Fruit fly (Drosophila melanogaster) whole organism, embryonic: ENCODE results near the gene CG5902.

Experiments used
- ATbp ChIP-seq: fragments of 200-800 bp; sonication (Bioruptor generic); optimal IDR thresholded peaks from 2 replicates; lab custom pipeline; 2017; ENCODE audit warnings: missing biosample characterization, mild to moderate bottlenecking, missing genetic modification characterization, missing genetic modification reagents
- Ada2b ChIP-seq: fragments of 200-800 bp; sonication (Bioruptor generic); IDR thresholded peaks from 2 replicates; pipeline ENCODE4 v1.3.6; 2022; ENCODE audit warnings: missing biosample characterization, missing genetic modification characterization
- CG1024 ChIP-seq: fragments of 200-800 bp; sonication (Bioruptor generic); IDR thresholded peaks from 2 replicates; pipeline ENCODE4 v1.3.6; 2022; ENCODE audit warnings: missing biosample characterization, missing genetic modification characterization
- CG10267 ChIP-seq: fragments of 200-800 bp; sonication (Bioruptor generic); optimal IDR thresholded peaks from 2 replicates; lab custom pipeline; 2018; ENCODE audit warnings: missing biosample characterization, mild to moderate bottlenecking, missing genetic modification characterization, moderate library complexity
- CG10321 ChIP-seq: fragments of 200-800 bp; sonication (Bioruptor generic); IDR thresholded peaks from 2 replicates; pipeline ENCODE4 v1.3.6; 2022; ENCODE audit warnings: missing biosample characterization, missing genetic modification characterization
- CG11723 ChIP-seq: fragments of 200-800 bp; sonication (Bioruptor generic); optimal IDR thresholded peaks from 2 replicates; lab custom pipeline; 2017; ENCODE audit warnings: missing biosample characterization, mild to moderate bottlenecking, missing genetic modification characterization
- CG15514 ChIP-seq: fragments of 200-800 bp; sonication (Bioruptor generic); optimal IDR thresholded peaks from 3 replicates; lab custom pipeline; 2017; ENCODE audit warnings: missing biosample characterization, missing genetic modification characterization, mild to moderate bottlenecking, moderate library complexity, missing genetic modification reagents
- CG15601 ChIP-seq: fragments of 200-800 bp; sonication (Bioruptor generic); optimal IDR thresholded peaks from 3 replicates; lab custom pipeline; 2019; ENCODE audit warnings: missing biosample characterization, mild to moderate bottlenecking, missing genetic modification characterization, moderate library complexity
- CG1602 ChIP-seq: fragments of 200-800 bp; sonication (Bioruptor generic); optimal IDR thresholded peaks from 3 replicates; lab custom pipeline; 2016; ENCODE audit warnings: missing biosample characterization, missing genetic modification characterization
- CG1603 ChIP-seq: fragments of 200-800 bp; sonication (Bioruptor generic); optimal IDR thresholded peaks from 2 replicates; lab custom pipeline; 2019; ENCODE audit warnings: missing biosample characterization, mild to moderate bottlenecking, missing genetic modification characterization, moderate library complexity
- CG2712 ChIP-seq: fragments of 200-800 bp; optimal IDR thresholded peaks from 3 replicates; lab custom pipeline; 2019; ENCODE audit warnings: missing biosample characterization, mild to moderate bottlenecking, missing genetic modification characterization, moderate library complexity
- CG2875 ChIP-seq: fragments of 200-800 bp; sonication (Bioruptor generic); optimal IDR thresholded peaks from 2 replicates; lab custom pipeline; 2017; ENCODE audit warnings: missing biosample characterization, mild to moderate bottlenecking, missing genetic modification characterization, missing genetic modification reagents
- CG32532 ChIP-seq: fragments of 200-800 bp; sonication (Bioruptor generic); IDR thresholded peaks from 2 replicates; pipeline ENCODE4 v1.3.6; 2022; ENCODE audit warnings: missing biosample characterization, missing genetic modification characterization
- CG3995 ChIP-seq: fragments of 200-800 bp; sonication (Bioruptor generic); optimal IDR thresholded peaks from 3 replicates; lab custom pipeline; 2016; ENCODE audit warnings: missing biosample characterization, missing genetic modification characterization
- CG4820 ChIP-seq: fragments of 200-800 bp; sonication (Bioruptor generic); optimal IDR thresholded peaks from 3 replicates; lab custom pipeline; 2016; ENCODE audit warnings: missing biosample characterization, missing genetic modification characterization
- CG6689 ChIP-seq: fragments of 200-800 bp; sonication (Bioruptor generic); IDR thresholded peaks from 2 replicates; pipeline ENCODE4 v1.3.6; 2022; ENCODE audit warnings: missing biosample characterization, missing genetic modification characterization
- CG7786 ChIP-seq: fragments of 200-800 bp; sonication (Bioruptor generic); optimal IDR thresholded peaks from 2 replicates; lab custom pipeline; 2016; ENCODE audit warnings: missing biosample characterization, missing genetic modification characterization
- CG9215 ChIP-seq: fragments of 200-800 bp; sonication (Bioruptor generic); IDR thresholded peaks from 2 replicates; pipeline ENCODE4 v1.3.6; 2022; ENCODE audit warnings: missing biosample characterization, missing genetic modification characterization
- CG9817 ChIP-seq: fragments of 200-800 bp; sonication (Bioruptor generic); optimal IDR thresholded peaks from 2 replicates; lab custom pipeline; 2018; ENCODE audit warnings: missing biosample characterization, mild to moderate bottlenecking, missing genetic modification characterization, moderate library complexity
- CoRest ChIP-seq: fragments of 200-800 bp; sonication (Bioruptor generic); optimal IDR thresholded peaks from 3 replicates; lab custom pipeline; 2018; ENCODE audit warnings: missing biosample characterization, mild to moderate bottlenecking, missing genetic modification characterization, moderate library complexity
- Doc3 ChIP-seq: fragments of 200-800 bp; sonication (Bioruptor generic); IDR thresholded peaks from 3 replicates; pipeline ENCODE4 v1.3.6; 2022; ENCODE audit warnings: missing biosample characterization, missing genetic modification characterization; ENCODE audit not compliant: partially characterized antibody
- Fer1 ChIP-seq: fragments of 200-800 bp; sonication (Bioruptor generic); optimal IDR thresholded peaks from 2 replicates; lab custom pipeline; 2017; ENCODE audit warnings: missing biosample characterization, mild to moderate bottlenecking, missing genetic modification characterization
- Hand ChIP-seq: fragments of 200-800 bp; sonication (Bioruptor generic); optimal IDR thresholded peaks from 2 replicates; lab custom pipeline; 2017; ENCODE audit warnings: mild to moderate bottlenecking, missing biosample characterization, missing genetic modification reagents, missing genetic modification characterization
- Hmx ChIP-seq: fragments of 200-800 bp; sonication (Bioruptor generic); optimal IDR thresholded peaks from 2 replicates; lab custom pipeline; 2016; ENCODE audit warnings: missing biosample characterization, missing genetic modification characterization
- Mes4 ChIP-seq: fragments of 200-800 bp; sonication (Bioruptor generic); optimal IDR thresholded peaks from 2 replicates; lab custom pipeline; 2016; ENCODE audit warnings: missing biosample characterization, missing genetic modification characterization
- Mrtf ChIP-seq: fragments of 200-800 bp; sonication (Bioruptor generic); IDR thresholded peaks from 3 replicates; pipeline ENCODE4 v1.3.6; 2022; ENCODE audit warnings: missing biosample characterization, missing genetic modification characterization
- Oaz ChIP-seq: fragments of 200-800 bp; sonication (Bioruptor generic); IDR thresholded peaks from 2 replicates; pipeline ENCODE4 v1.3.6; 2022; ENCODE audit warnings: missing biosample characterization, missing genetic modification characterization
- Oli ChIP-seq: fragments of 200-800 bp; sonication (Bioruptor generic); optimal IDR thresholded peaks from 2 replicates; lab custom pipeline; 2018; ENCODE audit warnings: missing biosample characterization, mild to moderate bottlenecking, missing genetic modification characterization, moderate library complexity
- Ravus ChIP-seq: fragments of 200-800 bp; sonication (Bioruptor generic); IDR thresholded peaks from 2 replicates; pipeline ENCODE4 v1.3.6; 2022; ENCODE audit warnings: missing biosample characterization, missing genetic modification characterization
- Sox102F ChIP-seq: fragments of 200-800 bp; sonication (Bioruptor generic); optimal IDR thresholded peaks from 2 replicates; lab custom pipeline; 2018; ENCODE audit warnings: missing biosample characterization, mild to moderate bottlenecking, missing genetic modification characterization, moderate library complexity
- Trl ChIP-seq, 3 experiments: fragments of >200 bp in 2 of 3; fragments of 200-800 bp in 1 of 3; sonication (Bioruptor generic) in 1 of 3; optimal IDR thresholded peaks; 2 replicates in 1 of 3; 3 replicates in 2 of 3; lab custom pipeline; 2016 to 2017; ENCODE audit warnings: missing biosample characterization in 1 of 3, missing genetic modification characterization in 1 of 3
- az2 ChIP-seq: fragments of 200-800 bp; sonication (Bioruptor generic); optimal IDR thresholded peaks from 3 replicates; lab custom pipeline; 2016; ENCODE audit warnings: missing biosample characterization, missing genetic modification characterization
- bigmax ChIP-seq: fragments of 200-800 bp; sonication (Bioruptor generic); optimal IDR thresholded peaks from 2 replicates; lab custom pipeline; 2018; ENCODE audit warnings: missing biosample characterization, mild to moderate bottlenecking, missing genetic modification characterization
- da ChIP-seq: fragments of 200-800 bp; sonication (Bioruptor generic); optimal IDR thresholded peaks from 2 replicates; lab custom pipeline; 2016; ENCODE audit warnings: missing biosample characterization, missing genetic modification characterization
- fd3F ChIP-seq: fragments of 200-800 bp; sonication (Bioruptor generic); optimal IDR thresholded peaks from 2 replicates; lab custom pipeline; 2018; ENCODE audit warnings: missing biosample characterization, mild to moderate bottlenecking, missing genetic modification characterization, moderate library complexity
- fd64A ChIP-seq: fragments of 200-800 bp; sonication (Bioruptor generic); optimal IDR thresholded peaks from 3 replicates; lab custom pipeline; 2018; ENCODE audit warnings: missing biosample characterization, mild to moderate bottlenecking, missing genetic modification characterization
- fu2 ChIP-seq: fragments of 200-800 bp; sonication (Bioruptor generic); optimal IDR thresholded peaks from 2 replicates; lab custom pipeline; 2016; ENCODE audit warnings: missing biosample characterization, missing genetic modification characterization
- gem ChIP-seq: fragments of 200-800 bp; sonication (Bioruptor generic); optimal IDR thresholded peaks from 2 replicates; lab custom pipeline; 2019; ENCODE audit warnings: missing biosample characterization, mild to moderate bottlenecking, missing genetic modification characterization, moderate library complexity
- gt ChIP-seq: fragments of 200-800 bp; sonication (Bioruptor generic); IDR thresholded peaks from 2 replicates; pipeline ENCODE4 v1.3.6; 2022; ENCODE audit warnings: missing biosample characterization, missing genetic modification characterization
- hth ChIP-seq: fragments of >200 bp; optimal IDR thresholded peaks from 2 replicates; lab custom pipeline; 2017; ENCODE audit warnings: inconsistent platforms
- lab ChIP-seq: fragments of 200-800 bp; sonication (Bioruptor generic); optimal IDR thresholded peaks from 3 replicates; lab custom pipeline; 2017; ENCODE audit warnings: missing biosample characterization, missing genetic modification characterization, mild to moderate bottlenecking, moderate library complexity, missing genetic modification reagents
- pb ChIP-seq: fragments of 200-800 bp; sonication (Bioruptor generic); optimal IDR thresholded peaks from 3 replicates; lab custom pipeline; 2016; ENCODE audit warnings: missing biosample characterization, missing genetic modification characterization
- run ChIP-seq: fragments of 200-800 bp; sonication (Bioruptor generic); optimal IDR thresholded peaks from 3 replicates; lab custom pipeline; 2018; ENCODE audit warnings: missing biosample characterization, mild to moderate bottlenecking, missing genetic modification characterization
- slp2 ChIP-seq: fragments of 200-800 bp; sonication (Bioruptor generic); optimal IDR thresholded peaks from 2 replicates; lab custom pipeline; 2016; ENCODE audit warnings: missing biosample characterization, missing genetic modification characterization
- sna ChIP-seq: fragments of 200-800 bp; sonication (Bioruptor generic); IDR thresholded peaks from 2 replicates; pipeline ENCODE4 v1.3.6; 2022; ENCODE audit warnings: missing biosample characterization, missing genetic modification characterization; ENCODE audit not compliant: partially characterized antibody
- tin ChIP-seq: fragments of 200-800 bp; sonication (Bioruptor generic); optimal IDR thresholded peaks from 3 replicates; lab custom pipeline; 2016; ENCODE audit warnings: missing biosample characterization, missing genetic modification characterization
- tx ChIP-seq: fragments of 200-800 bp; sonication (Bioruptor generic); optimal IDR thresholded peaks from 2 replicates; lab custom pipeline; 2016; ENCODE audit warnings: missing biosample characterization, missing genetic modification characterization
- usp ChIP-seq: fragments of >200 bp; optimal IDR thresholded peaks from 2 replicates; lab custom pipeline; 2017; ENCODE audit warnings: missing biosample characterization, missing genetic modification characterization
- wdn ChIP-seq: fragments of 200-800 bp; sonication (Bioruptor generic); IDR thresholded peaks from 2 replicates; pipeline ENCODE4 v1.3.6; 2022; ENCODE audit warnings: missing biosample characterization, missing genetic modification characterization
- zen ChIP-seq: fragments of 200-800 bp; sonication (Bioruptor generic); optimal IDR thresholded peaks from 3 replicates; lab custom pipeline; 2018; ENCODE audit warnings: missing biosample characterization, mild to moderate bottlenecking, missing genetic modification characterization, moderate library complexity

Gene CG5902

DNA sequence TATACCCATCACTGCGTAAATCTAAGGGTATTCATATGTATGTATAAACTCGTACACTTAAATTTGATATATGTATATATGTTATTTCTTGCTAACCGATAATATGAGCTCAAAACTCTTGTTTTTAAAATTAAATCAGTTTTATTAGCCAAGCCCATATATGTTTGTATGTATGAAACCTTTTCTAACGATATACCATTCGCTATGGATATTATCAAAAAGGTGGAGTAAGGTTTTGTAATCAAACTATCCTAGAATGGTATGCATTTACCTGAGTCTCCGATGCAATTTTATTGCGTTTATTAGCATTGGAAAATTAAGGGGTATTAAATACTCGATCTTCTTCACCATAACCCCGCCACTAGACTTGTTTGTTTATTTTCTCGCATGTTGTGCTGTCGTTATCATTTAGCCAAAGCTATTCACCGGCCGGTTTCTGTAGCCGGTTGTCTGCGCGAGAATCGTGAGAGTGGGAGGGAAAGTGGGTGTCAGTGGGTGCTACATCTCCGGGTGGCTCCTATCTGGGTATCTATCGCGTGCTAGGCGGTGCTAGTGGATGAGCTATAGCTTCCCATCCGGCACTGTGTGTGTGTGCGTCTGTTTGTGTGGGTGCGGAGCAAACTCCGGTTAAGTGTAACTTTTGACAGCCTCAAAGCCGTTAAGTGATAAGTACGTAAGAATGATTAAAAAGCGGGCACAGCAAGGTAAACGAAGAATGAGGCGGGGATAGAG lies 21.5 kb downstream of the CG5902 start (continued):
- no peak for TF ChIP-seq slp2 (GFP tag; lab: Kevin White, UChicago)
- no peak for TF ChIP-seq fd3F (GFP tag; lab: Kevin White, UChicago)
- no peak for TF ChIP-seq fu2 (GFP tag; lab: Kevin White, UChicago)
- no peak for TF ChIP-seq az2 (GFP tag; lab: Kevin White, UChicago)
- no peak for TF ChIP-seq Hand
- no peak for TF ChIP-seq CG4820 (GFP tag; lab: Kevin White, UChicago)
- no peak for TF ChIP-seq CG3995 (GFP tag; lab: Kevin White, UChicago)
- TF ChIP-seq pb (GFP tag; lab: Kevin White, UChicago) = no peak
- no peak for TF ChIP-seq wdn (GFP tag; lab: Robert Waterston, UW)
- TF ChIP-seq hth = no peak
- peak; percentile 57 for TF ChIP-seq Oli (tag; lab: Kevin White, UChicago)
- TF ChIP-seq bigmax (GFP tag; lab: Kevin White, UChicago) = no peak
- peak; percentile 22 for TF ChIP-seq CG2712 (tag; lab: Kevin White, UChicago)
- peak; percentile 19 for TF ChIP-seq Sox102F (GFP tag; lab: Kevin White, UChicago)
- no peak for TF ChIP-seq sna (GFP tag; lab: Robert Waterston, UW)
- TF ChIP-seq CG10267 (tag; lab: Kevin White, UChicago) = no peak
- no peak for TF ChIP-seq CG15601 (tag; lab: Kevin White, UChicago)
- TF ChIP-seq Oaz = no peak
- TF ChIP-seq Mes4 = no peak
- no peak for TF ChIP-seq Ravus (GFP tag; lab: Robert Waterston, UW)
- peak; percentile 29 for TF ChIP-seq lab (GFP tag; lab: Kevin White, UChicago)
- no peak for TF ChIP-seq CG15514 (GFP tag; lab: Kevin White, UChicago)
- TF ChIP-seq CG1024 (GFP tag; lab: Robert Waterston, UW) = no peak
- no peak for TF ChIP-seq Ada2b
- TF ChIP-seq Trl (optimal IDR thresholded peaks at IDR 0.05; lab: Kevin White, UChicago) = no peak
- peak; percentile 17 for TF ChIP-seq Trl (GFP tag; optimal IDR thresholded peaks at IDR 0.05; lab: Kevin White, UChicago)
- TF ChIP-seq CG32532 (GFP tag; lab: Robert Waterston, UW) = no peak
- TF ChIP-seq zen (tag; lab: Kevin White, UChicago) = no peak
- TF ChIP-seq CoRest (tag; lab: Kevin White, UChicago) = peak; percentile 31
- no peak for TF ChIP-seq CG7786
- TF ChIP-seq fd64A = peak; percentile 6
- TF ChIP-seq gt = no peak
- TF ChIP-seq CG1603 (tag; lab: Kevin White, UChicago) = no peak
- TF ChIP-seq Hmx = no peak
- no peak for TF ChIP-seq CG6689 (GFP tag; lab: Robert Waterston, UW)
- no peak for TF ChIP-seq da (GFP tag; lab: Kevin White, UChicago)
- no peak for TF ChIP-seq Mrtf
- TF ChIP-seq Fer1 (GFP tag; lab: Kevin White, UChicago) = no peak
- no peak for TF ChIP-seq tin (GFP tag; lab: Kevin White, UChicago)
- TF ChIP-seq CG1602 = no peak
- peak; percentile 68 for TF ChIP-seq gem (tag; lab: Kevin White, UChicago)
- TF ChIP-seq CG9817 (tag; lab: Kevin White, UChicago) = no peak
- no peak for TF ChIP-seq CG10321 (GFP tag; lab: Robert Waterston, UW)
- no peak for TF ChIP-seq CG11723
- no peak for TF ChIP-seq usp (GFP tag; lab: Kevin White, UChicago)
- no peak for TF ChIP-seq CG2875 (GFP tag; lab: Kevin White, UChicago)
- no peak for TF ChIP-seq CG9215 (GFP tag; lab: Robert Waterston, UW)
- TF ChIP-seq Doc3 = no peak
- no peak for TF ChIP-seq tx (GFP tag; lab: Kevin White, UChicago)
- TF ChIP-seq ATbp (GFP tag; lab: Kevin White, UChicago) = no peak
- TF ChIP-seq run (tag; lab: Kevin White, UChicago) = no peak
